Worm (Caenorhabditis elegans): ENCODE measurements around the gene ent-2.

DNA sequence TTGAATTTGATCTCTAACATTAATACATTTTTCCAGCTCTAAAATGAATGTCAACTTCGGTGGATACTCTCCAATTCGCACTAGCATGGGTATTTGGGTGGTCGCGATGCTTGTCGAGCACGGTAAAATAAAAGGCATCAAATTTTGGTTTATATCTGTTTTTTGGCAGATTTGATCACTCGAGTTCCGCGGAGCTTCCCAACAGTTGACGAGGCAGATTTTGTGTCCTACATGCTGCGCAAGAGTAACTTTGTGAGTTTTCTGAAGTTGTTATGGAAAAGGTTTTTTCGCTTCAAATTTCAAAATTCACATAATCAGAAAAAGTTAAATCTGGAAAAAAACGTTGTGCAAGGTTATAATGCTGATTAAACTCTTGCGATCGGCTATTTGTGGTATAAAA, 40.5 kb downstream of the ent-2 start:
- TF ChIP-seq nhr-237 (tag; optimal IDR thresholded peaks at IDR 0.05) = no peak
- no peak for TF ChIP-seq nhr-23 (tag; optimal IDR thresholded peaks at IDR 0.05)
- no peak for TF ChIP-seq snpc-4 (tag; optimal IDR thresholded peaks at IDR 0.05)
- no peak for TF ChIP-seq R02D3.7 (tag; optimal IDR thresholded peaks at IDR 0.05)
- no peak for TF ChIP-seq nhr-12 (tag; optimal IDR thresholded peaks at IDR 0.05)
- no peak for TF ChIP-seq zag-1 (tag; optimal IDR thresholded peaks at IDR 0.05)
- TF ChIP-seq ztf-4 (tag; optimal IDR thresholded peaks at IDR 0.05) = no peak
